Fruit fly (Drosophila melanogaster): ENCODE data around the gene tal-3A.

The tal-3A gene

DNA sequence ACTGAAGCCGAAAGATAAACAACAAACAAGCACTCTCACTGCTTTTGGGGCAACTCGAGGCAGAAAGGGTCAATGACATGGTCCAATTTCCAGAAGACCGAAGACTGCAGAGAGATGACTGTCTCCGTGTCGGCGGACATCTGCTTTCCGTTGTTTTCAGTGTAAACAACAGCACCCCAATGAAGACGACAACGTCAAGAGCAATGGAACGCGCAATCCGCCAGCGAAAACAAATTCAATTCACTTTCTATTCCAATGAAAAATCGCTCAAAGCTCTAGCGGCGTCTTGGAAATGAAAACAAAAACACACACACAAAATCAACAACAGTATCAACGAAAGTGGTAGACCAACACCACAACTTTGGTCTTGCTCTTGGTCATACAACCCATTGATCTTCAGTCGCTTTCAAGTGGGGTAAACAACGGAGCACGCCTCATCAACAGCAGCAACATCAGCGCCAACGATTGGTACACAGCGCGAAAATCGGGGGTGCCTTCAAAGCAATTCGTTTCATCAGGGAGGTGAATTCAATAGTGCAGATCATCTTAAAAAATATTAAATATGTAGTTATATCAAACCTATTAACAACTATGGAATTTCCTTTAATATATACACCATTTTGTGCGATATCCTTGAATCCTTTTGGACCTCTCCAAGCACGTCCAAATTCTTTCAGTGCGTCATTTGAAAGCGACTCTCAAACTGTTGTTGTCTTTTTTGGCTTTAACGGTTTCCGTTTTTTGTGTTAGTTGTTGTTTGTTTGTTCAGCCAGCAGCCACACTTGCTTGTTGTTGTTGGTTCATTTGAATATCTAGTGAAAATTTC is 4.8 kb downstream of the tal-3A start (continued):
- TF ChIP-seq odd (GFP tag; optimal IDR thresholded peaks at IDR 0.05), result peak; percentile 42
- peak; percentile 50; the same call in 1 of the 3 replicates for TF ChIP-seq Optix (GFP tag; IDR thresholded peaks at IDR 0.05)
- peak; percentile 59 for TF ChIP-seq Drgx (GFP tag; IDR thresholded peaks at IDR 0.05)
- TF ChIP-seq exex (tag; optimal IDR thresholded peaks at IDR 0.05), result no peak
- TF ChIP-seq row (GFP tag; IDR thresholded peaks at IDR 0.05), result peak; percentile 58
- peak in 1 of 2 experiments; percentile 80 for TF ChIP-seq Eip74EF (GFP tag; optimal IDR thresholded peaks at IDR 0.05)
- TF ChIP-seq CG8089 (GFP tag; optimal IDR thresholded peaks at IDR 0.05), result peak; percentile 7
- TF ChIP-seq CG2875 (GFP tag; optimal IDR thresholded peaks at IDR 0.05), result peak; percentile 63
- TF ChIP-seq CG8281 (tag; optimal IDR thresholded peaks at IDR 0.05), result peak; percentile 23
- no peak for TF ChIP-seq dmrt11E (tag; optimal IDR thresholded peaks at IDR 0.05)
- no peak for TF ChIP-seq ac (GFP tag; optimal IDR thresholded peaks at IDR 0.05)
- no peak for TF ChIP-seq aop (GFP tag; IDR thresholded peaks at IDR 0.05)
- TF ChIP-seq CG15696 (tag; optimal IDR thresholded peaks at IDR 0.05), result no peak
- peak; percentile 11 for TF ChIP-seq HHEX (GFP tag; optimal IDR thresholded peaks at IDR 0.05)
- TF ChIP-seq CG10431 (GFP tag; optimal IDR thresholded peaks at IDR 0.05), result peak; percentile 38
- no peak for TF ChIP-seq CG42726 (GFP tag; IDR thresholded peaks at IDR 0.05; ENCODE audit: partially characterized antibody)
- no peak for TF ChIP-seq ems (GFP tag; optimal IDR thresholded peaks at IDR 0.05)
- peak; percentile 16 for TF ChIP-seq CG14441 (GFP tag; IDR thresholded peaks at IDR 0.05)
- TF ChIP-seq Ravus (GFP tag; IDR thresholded peaks at IDR 0.05), result no peak
- TF ChIP-seq ara (GFP tag; IDR thresholded peaks at IDR 0.05), result peak; percentile 27; the same call in 1 of the 2 replicates
- peak; percentile 65 for TF ChIP-seq CG4424 (GFP tag; optimal IDR thresholded peaks at IDR 0.05)
- TF ChIP-seq CG9797 (GFP tag; optimal IDR thresholded peaks at IDR 0.05), result no peak
- no peak for TF ChIP-seq Opbp (GFP tag; IDR thresholded peaks at IDR 0.05; ENCODE audit: partially characterized antibody)
- TF ChIP-seq CG2202 (tag; optimal IDR thresholded peaks at IDR 0.05), result no peak
- no peak for TF ChIP-seq gcm2 (GFP tag; optimal IDR thresholded peaks at IDR 0.05)
- TF ChIP-seq amos (GFP tag; IDR thresholded peaks at IDR 0.05; ENCODE audit: partially characterized antibody), result no peak
- no peak for TF ChIP-seq CG6854 (GFP tag; optimal IDR thresholded peaks at IDR 0.05)
- no peak for TF ChIP-seq ash1 (GFP tag; optimal IDR thresholded peaks at IDR 0.05)
- 0 out of 2 replicates have a peak, but pooled peaks have one; percentile 14 for TF ChIP-seq E2f1 (GFP tag; IDR thresholded peaks at IDR 0.05)
- no peak for TF ChIP-seq Hey (tag; optimal IDR thresholded peaks at IDR 0.05)
- TF ChIP-seq pzg (GFP tag; optimal IDR thresholded peaks at IDR 0.05), result no peak
- TF ChIP-seq Chrac-16 (GFP tag; optimal IDR thresholded peaks at IDR 0.05), result peak; percentile 29
- no peak for TF ChIP-seq CG8478 (optimal IDR thresholded peaks at IDR 0.05)
- no peak for TF ChIP-seq CG2129 (GFP tag; IDR thresholded peaks at IDR 0.05; ENCODE audit: partially characterized antibody)
- no peak for TF ChIP-seq CG12744 (GFP tag; optimal IDR thresholded peaks at IDR 0.05)
- peak; percentile 10 for TF ChIP-seq Meics (GFP tag; optimal IDR thresholded peaks at IDR 0.05)
- TF ChIP-seq pan (optimal IDR thresholded peaks at IDR 0.05), result no peak
- peak in 1 of 2 experiments; percentile 47 for TF ChIP-seq pan (GFP tag; optimal IDR thresholded peaks at IDR 0.05 in 1 of 2, IDR thresholded peaks at IDR 0.05 in 1 of 2)
- peak; percentile 47 for TF ChIP-seq lab (GFP tag; optimal IDR thresholded peaks at IDR 0.05)
- no peak for TF ChIP-seq CG12299 (tag; optimal IDR thresholded peaks at IDR 0.05)
- no peak for TF ChIP-seq toy (GFP tag; IDR thresholded peaks at IDR 0.05)
- TF ChIP-seq cas (GFP tag; IDR thresholded peaks at IDR 0.05), result no peak
- TF ChIP-seq bbx (GFP tag; IDR thresholded peaks at IDR 0.05; ENCODE audit: partially characterized antibody), result no peak
- no peak for TF ChIP-seq Elba2 (GFP tag; optimal IDR thresholded peaks at IDR 0.05)
- no peak for TF ChIP-seq bab2 (GFP tag; optimal IDR thresholded peaks at IDR 0.05)
- TF ChIP-seq CG10543 (GFP tag; optimal IDR thresholded peaks at IDR 0.05), result peak; percentile 46
- TF ChIP-seq bigmax (GFP tag; optimal IDR thresholded peaks at IDR 0.05), result no peak
- no peak for TF ChIP-seq CG2120 (GFP tag; optimal IDR thresholded peaks at IDR 0.05)
- TF ChIP-seq Ptx1 (GFP tag; IDR thresholded peaks at IDR 0.05), result peak; percentile 77

All from whole organism, embryonic.